Worm (Caenorhabditis elegans) whole organism, mixed stage, embryonic: ENCODE results near the gene ceh-31.

ENCODE experiments used
- bed-3 ChIP-seq: fragments of 200-800 bp; sonication (Bioruptor generic); optimal IDR thresholded peaks from 3 replicates; lab custom pipeline; 2018; ENCODE audit warnings: mild to moderate bottlenecking, missing genetic modification characterization, moderate library complexity, missing compliant biosample characterization
- blmp-1 ChIP-seq: fragments of 150-350 bp; optimal IDR thresholded peaks from 2 replicates; lab custom pipeline; 2014; ENCODE audit warnings: missing biosample characterization, missing genetic modification characterization
- unc-62 ChIP-seq: fragments of 150-350 bp; optimal IDR thresholded peaks from 2 replicates; lab custom pipeline; 2014; ENCODE audit warnings: missing biosample characterization, missing genetic modification reagents, missing genetic modification characterization

- TF ChIP-seq bed-3 (GFP tag; lab: Kevin White, UChicago) (no peak), unc-62 (GFP tag; lab: Kevin White, UChicago) (no peak), blmp-1 (tag; lab: Kevin White, UChicago) (no peak)
These were observed 14.1 kb downstream of the ceh-31 start for ce11 chrX:3056098-3056497.
